Worm (Caenorhabditis elegans) whole organism, mixed stage, embryonic: Measurements from ENCODE around the gene snu-13.

ENCODE experiments used
- M03D4.4 ChIP-seq: sonication (generic microtip); optimal IDR thresholded peaks from 2 replicates; lab custom pipeline; 2017; ENCODE audit warnings: mild to moderate bottlenecking, missing genetic modification characterization, missing compliant biosample characterization
- bed-3 ChIP-seq: fragments of 200-800 bp; sonication (Bioruptor generic); optimal IDR thresholded peaks from 3 replicates; lab custom pipeline; 2018; ENCODE audit warnings: mild to moderate bottlenecking, missing genetic modification characterization, moderate library complexity, missing compliant biosample characterization
- blmp-1 ChIP-seq: fragments of 150-350 bp; optimal IDR thresholded peaks from 2 replicates; lab custom pipeline; 2014; ENCODE audit warnings: missing biosample characterization, missing genetic modification characterization
- ceh-39 ChIP-seq: fragments of 150-350 bp; optimal IDR thresholded peaks from 2 replicates; lab custom pipeline; 2014; ENCODE audit warnings: missing biosample characterization, missing genetic modification characterization
- ceh-43 ChIP-seq: fragments of 200-800 bp; sonication (Bioruptor generic); optimal IDR thresholded peaks from 2 replicates; lab custom pipeline; 2018; ENCODE audit warnings: mild to moderate bottlenecking, missing genetic modification characterization, moderate library complexity, missing compliant biosample characterization
- ceh-83 ChIP-seq: fragments of 200-800 bp; sonication (Bioruptor generic); optimal IDR thresholded peaks from 2 replicates; lab custom pipeline; 2018; ENCODE audit warnings: mild to moderate bottlenecking, missing genetic modification characterization, missing compliant biosample characterization
- ces-1 ChIP-seq: fragments of 150-350 bp; optimal IDR thresholded peaks from 2 replicates; lab custom pipeline; 2014; ENCODE audit warnings: missing biosample characterization, missing genetic modification reagents, missing genetic modification characterization
- cnd-1 ChIP-seq: fragments of 200-800 bp; sonication (Bioruptor generic); optimal IDR thresholded peaks from 2 replicates; lab custom pipeline; 2018; ENCODE audit warnings: mild to moderate bottlenecking, missing genetic modification characterization, missing compliant biosample characterization
- drap-1 ChIP-seq: fragments of 200-800 bp; sonication (Bioruptor generic); optimal IDR thresholded peaks from 3 replicates; lab custom pipeline; 2018; ENCODE audit warnings: mild to moderate bottlenecking, missing genetic modification characterization, missing compliant biosample characterization
- elt-3 ChIP-seq: fragments of 150-350 bp; optimal IDR thresholded peaks from 2 replicates; lab custom pipeline; 2014; ENCODE audit warnings: missing biosample characterization, missing genetic modification characterization
- flh-1 ChIP-seq: fragments of 200-800 bp; sonication (Bioruptor generic); optimal IDR thresholded peaks from 2 replicates; lab custom pipeline; 2018; ENCODE audit warnings: mild to moderate bottlenecking, missing genetic modification characterization, moderate library complexity, missing compliant biosample characterization
- ham-2 ChIP-seq: fragments of 200-800 bp; sonication (Bioruptor generic); optimal IDR thresholded peaks from 2 replicates; lab custom pipeline; 2018; ENCODE audit warnings: mild to moderate bottlenecking, missing genetic modification characterization, missing compliant biosample characterization
- hlh-1 ChIP-seq: fragments of 150-350 bp; optimal IDR thresholded peaks from 2 replicates; lab custom pipeline; 2014; ENCODE audit warnings: missing biosample characterization, missing genetic modification reagents, missing genetic modification characterization
- lin-13 ChIP-seq: fragments of 150-350 bp; optimal IDR thresholded peaks from 2 replicates; lab custom pipeline; 2014; ENCODE audit warnings: missing biosample characterization, missing genetic modification characterization
- lsy-2 ChIP-seq: fragments of 150-350 bp; optimal IDR thresholded peaks from 2 replicates; lab custom pipeline; 2014; ENCODE audit warnings: missing biosample characterization, missing genetic modification characterization
- mab-5 ChIP-seq: fragments of 150-350 bp; optimal IDR thresholded peaks from 2 replicates; lab custom pipeline; 2014; ENCODE audit warnings: missing biosample characterization, missing genetic modification characterization
- mep-1 ChIP-seq: fragments of 150-350 bp; optimal IDR thresholded peaks from 2 replicates; lab custom pipeline; 2017; ENCODE audit warnings: missing biosample characterization, missing genetic modification reagents, missing genetic modification characterization, inconsistent platforms
- mls-2 ChIP-seq: sonication (generic microtip); optimal IDR thresholded peaks from 2 replicates; lab custom pipeline; 2016; ENCODE audit warnings: mild to moderate bottlenecking, missing genetic modification characterization, moderate library complexity, missing compliant biosample characterization
- nhr-12 ChIP-seq: fragments of 150-350 bp; optimal IDR thresholded peaks from 2 replicates; lab custom pipeline; 2014; ENCODE audit warnings: missing biosample characterization, missing genetic modification characterization
- nhr-2 ChIP-seq: fragments of 150-350 bp; optimal IDR thresholded peaks from 2 replicates; lab custom pipeline; 2014; ENCODE audit warnings: missing biosample characterization, missing genetic modification characterization
- nhr-237 ChIP-seq: fragments of 150-350 bp; optimal IDR thresholded peaks from 2 replicates; lab custom pipeline; 2014; ENCODE audit warnings: missing biosample characterization, missing genetic modification characterization
- nhr-28 ChIP-seq: fragments of 150-350 bp; optimal IDR thresholded peaks from 2 replicates; lab custom pipeline; 2014; ENCODE audit warnings: missing biosample characterization, missing genetic modification characterization
- nhr-76 ChIP-seq: sonication (generic microtip); optimal IDR thresholded peaks from 2 replicates; lab custom pipeline; 2017; ENCODE audit warnings: missing biosample characterization, missing genetic modification characterization
- pha-4 ChIP-seq: fragments of 150-350 bp; optimal IDR thresholded peaks from 2 replicates; lab custom pipeline; 2018; ENCODE audit warnings: missing biosample characterization, missing genetic modification reagents, missing genetic modification characterization
- sem-2 ChIP-seq: fragments of 200-800 bp; sonication (Bioruptor generic); optimal IDR thresholded peaks from 2 replicates; lab custom pipeline; 2018; ENCODE audit warnings: mild to moderate bottlenecking, missing genetic modification characterization, missing compliant biosample characterization
- sptf-1 ChIP-seq: sonication (generic microtip); optimal IDR thresholded peaks from 2 replicates; lab custom pipeline; 2017; ENCODE audit warnings: mild to moderate bottlenecking, missing genetic modification characterization, moderate library complexity, missing compliant biosample characterization
- tbx-8 ChIP-seq: fragments of 200-800 bp; sonication (Bioruptor generic); optimal IDR thresholded peaks from 2 replicates; lab custom pipeline; 2018; ENCODE audit warnings: mild to moderate bottlenecking, missing genetic modification characterization, moderate library complexity, missing compliant biosample characterization
- unc-120 ChIP-seq: sonication (generic microtip); optimal IDR thresholded peaks from 2 replicates; lab custom pipeline; 2017; ENCODE audit warnings: missing genetic modification characterization, missing compliant biosample characterization; ENCODE audit not compliant: poor library complexity, severe bottlenecking
- unc-39 ChIP-seq: fragments of 150-350 bp; optimal IDR thresholded peaks from 2 replicates; lab custom pipeline; 2014; ENCODE audit warnings: missing biosample characterization, missing genetic modification characterization
- unc-62 ChIP-seq: fragments of 150-350 bp; optimal IDR thresholded peaks from 2 replicates; lab custom pipeline; 2014; ENCODE audit warnings: missing biosample characterization, missing genetic modification reagents, missing genetic modification characterization
- zip-8 ChIP-seq: fragments of 150-350 bp; optimal IDR thresholded peaks from 2 replicates; lab custom pipeline; 2014; ENCODE audit warnings: missing biosample characterization, missing genetic modification characterization
- ztf-11 ChIP-seq: fragments of 150-350 bp; optimal IDR thresholded peaks from 2 replicates; lab custom pipeline; 2014; ENCODE audit warnings: missing biosample characterization, missing genetic modification characterization

snu-13 gene

ce11 chrII:10646901-10647566, 11.4 kb downstream of the snu-13 start, which contains the start of gene M28.10:
M28.10 (plus strand) TSS chrII:10647516.
- no peak for TF ChIP-seq nhr-237 (tag; lab: Kevin White, UChicago)

DNA sequence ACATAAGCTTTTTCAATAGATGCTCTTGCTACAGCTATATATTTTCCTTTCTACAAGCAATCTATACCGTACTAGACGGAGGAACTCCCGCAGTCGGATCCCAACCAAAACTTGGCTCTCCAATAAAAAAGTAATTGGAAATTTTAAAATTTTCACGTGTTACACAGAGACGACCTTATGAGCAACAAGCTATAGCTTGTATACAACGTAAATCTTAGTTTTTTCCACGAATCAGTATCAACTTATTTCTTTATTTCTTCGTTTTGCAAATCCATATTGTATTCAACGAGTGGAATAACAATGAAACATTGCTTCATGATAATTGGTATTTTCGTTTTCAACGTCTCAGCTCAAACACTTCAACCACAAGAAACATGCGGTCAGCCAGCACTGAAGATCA, 15.0 kb downstream of the snu-13 start, which contains the start of gene M28.4:
Gene M28.4 (plus strand): TSS at position 301 of the 400 bp plus-strand sequence.
- TF ChIP-seq unc-62 (GFP tag; lab: Kevin White, UChicago) (no peak), unc-39 (no peak), ham-2 (GFP tag; lab: Kevin White, UChicago) (no peak), blmp-1 (tag; lab: Kevin White, UChicago) (no peak), ces-1 (GFP tag; lab: Kevin White, UChicago) (no peak), sptf-1 (no peak), nhr-76 (tag; lab: Kevin White, UChicago) (no peak), sem-2 (GFP tag; lab: Kevin White, UChicago) (no peak), unc-120 (no peak), ztf-11 (tag; lab: Kevin White, UChicago) (no peak), mep-1 (tag; lab: Kevin White, UChicago) (no peak), nhr-2 (tag; lab: Kevin White, UChicago) (no peak), mls-2 (tag; lab: Kevin White, UChicago) (no peak), elt-3 (tag; lab: Kevin White, UChicago) (no peak), flh-1 (no peak), lsy-2 (tag; lab: Kevin White, UChicago) (no peak), cnd-1 (no peak), bed-3 (GFP tag; lab: Kevin White, UChicago) (no peak)

DNA sequence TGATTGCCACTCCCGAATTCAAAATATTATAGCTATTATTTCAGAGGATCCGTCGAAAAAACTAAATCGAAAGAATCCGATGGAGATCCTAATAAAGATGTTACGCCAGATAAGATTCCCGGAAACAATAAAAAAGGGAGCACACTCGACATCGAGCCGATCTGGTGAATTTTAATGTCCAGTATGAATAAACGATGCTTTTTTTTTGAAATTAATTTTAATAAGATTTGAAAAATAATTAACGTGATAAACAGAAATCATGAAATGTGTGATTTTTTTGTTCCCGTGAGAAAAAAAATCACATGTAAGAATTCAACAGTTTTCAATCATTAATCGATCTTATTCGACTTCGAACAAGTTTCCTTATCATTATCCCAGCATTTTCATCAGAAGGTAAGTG, 19.3 kb downstream of the snu-13 start, which contains the start of gene M28.9:
Gene M28.9 (plus strand): TSS at position 301 of the 400 bp plus-strand sequence.
- no peak for TF ChIP-seq nhr-2 (tag; lab: Kevin White, UChicago)
- TF ChIP-seq unc-39: no peak
- TF ChIP-seq M03D4.4 (tag; lab: Kevin White, UChicago): no peak
- no peak for TF ChIP-seq lin-13 (tag; lab: Kevin White, UChicago)
- no peak for TF ChIP-seq nhr-12 (tag; lab: Kevin White, UChicago)
- TF ChIP-seq mls-2 (tag; lab: Kevin White, UChicago): no peak
- no peak for TF ChIP-seq nhr-28 (tag; lab: Kevin White, UChicago)
- TF ChIP-seq sptf-1: no peak
- no peak for TF ChIP-seq ceh-83 (GFP tag; lab: Kevin White, UChicago)
- no peak for TF ChIP-seq unc-62 (GFP tag; lab: Kevin White, UChicago)
- no peak for TF ChIP-seq ceh-39 (tag; lab: Kevin White, UChicago)
- no peak for TF ChIP-seq ham-2 (GFP tag; lab: Kevin White, UChicago)

ce11 chrII:10630944-10631343, 27.5 kb downstream of the snu-13 start:
- no peak for TF ChIP-seq flh-1
- TF ChIP-seq ceh-83 (GFP tag; lab: Kevin White, UChicago): no peak
- no peak for TF ChIP-seq unc-62 (GFP tag; lab: Kevin White, UChicago)
- TF ChIP-seq zip-8 (tag; lab: Kevin White, UChicago): no peak
- TF ChIP-seq nhr-2 (tag; lab: Kevin White, UChicago): no peak
- no peak for TF ChIP-seq elt-3 (tag; lab: Kevin White, UChicago)
- TF ChIP-seq, all 35 proteins: peak for 0

- TF ChIP-seq unc-120 (no peak), flh-1 (no peak), unc-62 (GFP tag; lab: Kevin White, UChicago) (no peak), elt-3 (tag; lab: Kevin White, UChicago) (no peak), ces-1 (GFP tag; lab: Kevin White, UChicago) (no peak), hlh-1 (tag; lab: Kevin White, UChicago) (no peak), pha-4 (no peak), tbx-8 (no peak), ham-2 (GFP tag; lab: Kevin White, UChicago) (no peak), ztf-11 (tag; lab: Kevin White, UChicago) (no peak), nhr-28 (tag; lab: Kevin White, UChicago) (no peak), lin-13 (tag; lab: Kevin White, UChicago) (no peak), drap-1 (GFP tag; lab: Kevin White, UChicago) (no peak), ceh-43 (no peak), mab-5 (tag; lab: Kevin White, UChicago) (no peak)
These were observed 30.5 kb downstream of the snu-13 start, which contains the start of gene M28.8 for ce11 chrII:10627963-10628362. M28.8 (plus strand) TSS chrII:10628263.
